Fruit fly (Drosophila melanogaster): ENCODE data around the gene Osi11.

- no peak for TF ChIP-seq CTCF (optimal IDR thresholded peaks at IDR 0.05)
- no peak for TF ChIP-seq CG8478 (optimal IDR thresholded peaks at IDR 0.05)
Observed at dm6 chr3R:6222119-6222518, 46.4 kb downstream of the Osi11 start.

All from S2 (cell line).